Worm (Caenorhabditis elegans) whole organism, L4 larva: ENCODE measurements around the gene frm-3.

ENCODE experiments used
- ceh-82 ChIP-seq: sonication (generic microtip); optimal IDR thresholded peaks from 2 replicates; lab custom pipeline; 2017; ENCODE audit warnings: missing biosample characterization, missing genetic modification characterization
- dmd-6 ChIP-seq: fragments of 200-800 bp; sonication (Bioruptor generic); IDR thresholded peaks from 2 replicates; pipeline ENCODE4 v1.3.6; 2022; ENCODE audit warnings: missing genetic modification reagents, missing genetic modification characterization, missing compliant biosample characterization
- egl-27 ChIP-seq: sonication (generic microtip); optimal IDR thresholded peaks from 3 replicates; lab custom pipeline; 2017; ENCODE audit warnings: missing biosample characterization, missing genetic modification reagents, missing genetic modification characterization
- jun-1 ChIP-seq: fragments of 150-350 bp; optimal IDR thresholded peaks from 2 replicates; lab custom pipeline; 2014; ENCODE audit warnings: missing biosample characterization, missing genetic modification reagents, missing genetic modification characterization
- lin-39 ChIP-seq: fragments of 150-350 bp; optimal IDR thresholded peaks from 2 replicates; lab custom pipeline; 2014; ENCODE audit warnings: missing biosample characterization, missing genetic modification reagents, missing genetic modification characterization
- madf-5 ChIP-seq, 2 experiments: fragments of 200-800 bp; sonication (Bioruptor generic); IDR thresholded peaks; 2 replicates each; pipeline ENCODE4 v1.3.6; 2022; ENCODE audit warnings: missing compliant biosample characterization in 2 of 2, missing genetic modification characterization in 2 of 2
- nhr-11 ChIP-seq: fragments of 150-350 bp; optimal IDR thresholded peaks from 2 replicates; lab custom pipeline; 2014; ENCODE audit warnings: missing biosample characterization, missing genetic modification characterization
- nhr-237 ChIP-seq: sonication (generic microtip); optimal IDR thresholded peaks from 2 replicates; lab custom pipeline; 2017; ENCODE audit warnings: missing biosample characterization, missing genetic modification characterization
- nhr-77 ChIP-seq: fragments of 150-350 bp; optimal IDR thresholded peaks from 2 replicates; lab custom pipeline; 2014; ENCODE audit warnings: missing biosample characterization, missing genetic modification characterization
- snpc-4 ChIP-seq: fragments of 150-350 bp; optimal IDR thresholded peaks from 2 replicates; lab custom pipeline; 2014; ENCODE audit warnings: missing biosample characterization, missing genetic modification characterization
- zag-1 ChIP-seq: fragments of 150-350 bp; optimal IDR thresholded peaks from 2 replicates; lab custom pipeline; 2014; ENCODE audit warnings: missing biosample characterization, missing genetic modification characterization

DNA sequence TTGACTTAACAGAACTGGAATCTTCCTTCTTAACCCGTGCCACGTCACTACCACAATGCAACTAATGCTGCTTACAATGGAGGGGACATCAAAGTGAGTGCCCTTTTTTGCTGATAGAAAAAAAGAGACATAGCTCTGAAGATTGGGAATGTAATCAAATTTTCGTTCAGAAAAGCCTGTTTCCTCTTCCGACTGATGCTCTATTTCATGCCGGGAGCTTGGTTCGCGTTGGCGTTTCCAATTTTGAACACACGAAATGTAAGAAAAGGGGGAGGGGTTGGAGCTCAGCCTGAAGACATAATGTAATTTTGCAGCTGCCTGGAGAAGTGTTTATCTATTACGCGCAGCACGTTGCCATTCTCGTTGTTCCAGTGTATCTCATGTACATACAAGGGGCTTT, 14.1 kb upstream of the frm-3 start:
- no peak for TF ChIP-seq ceh-82 (tag; lab: Kevin White, UChicago)
- no peak for TF ChIP-seq jun-1
- no peak for TF ChIP-seq nhr-237 (tag; lab: Kevin White, UChicago)
- no peak for TF ChIP-seq madf-5 (GFP tag; IDR thresholded peaks at IDR 0.05; lab: Robert Waterston, UW)
- TF ChIP-seq egl-27 = no peak
- no peak for TF ChIP-seq zag-1 (tag; lab: Kevin White, UChicago)
- TF ChIP-seq lin-39 (tag; lab: Kevin White, UChicago) = no peak
- no peak for TF ChIP-seq dmd-6 (GFP tag; lab: Robert Waterston, UW)
- TF ChIP-seq nhr-77 (tag; lab: Kevin White, UChicago) = no peak
- TF ChIP-seq nhr-11 (tag; lab: Kevin White, UChicago) = no peak
- TF ChIP-seq snpc-4 (tag; lab: Kevin White, UChicago) = no peak
